Fruit fly (Drosophila melanogaster) whole organism, wandering third instar larva: ENCODE data around the gene fbp.

Source experiments
- Dif ChIP-seq: fragments of 200-275, 200-300 bp; sonication (Bioruptor generic); optimal IDR thresholded peaks from 2 replicates; lab custom pipeline; 2018; ENCODE audit warnings: missing biosample characterization, missing genetic modification characterization; ENCODE audit not compliant: partially characterized antibody
- Hr83 ChIP-seq: fragments of 200-300 bp; sonication (Bioruptor generic); optimal IDR thresholded peaks from 2 replicates; lab custom pipeline; 2016; ENCODE audit warnings: missing biosample characterization, mild to moderate bottlenecking, missing genetic modification characterization, moderate library complexity; ENCODE audit not compliant: poor library complexity, severe bottlenecking
- Jra ChIP-seq: sonication (Bioruptor generic); optimal IDR thresholded peaks from 2 replicates; lab custom pipeline; 2016; ENCODE audit warnings: missing biosample characterization, missing genetic modification characterization
- Vsx2 ChIP-seq: fragments of 200-300, 225-300 bp; sonication (Bioruptor generic); optimal IDR thresholded peaks from 2 replicates; lab custom pipeline; 2018; ENCODE audit warnings: missing biosample characterization, missing genetic modification characterization; ENCODE audit not compliant: partially characterized antibody
- br ChIP-seq: fragments of 200-800 bp; sonication (Bioruptor generic); optimal IDR thresholded peaks from 2 replicates; lab custom pipeline; 2016; ENCODE audit warnings: missing biosample characterization, missing genetic modification characterization
- dmrt93B ChIP-seq: fragments of 200-800 bp; sonication (Bioruptor generic); optimal IDR thresholded peaks from 2 replicates; lab custom pipeline; 2018; ENCODE audit warnings: missing biosample characterization, mild to moderate bottlenecking, missing genetic modification characterization
- ey ChIP-seq: fragments of 200-800 bp; sonication (Bioruptor generic); optimal IDR thresholded peaks from 2 replicates; lab custom pipeline; 2016; ENCODE audit warnings: missing biosample characterization, missing genetic modification characterization
- foxo ChIP-seq, 2 experiments: fragments of 200-800 bp; sonication (Bioruptor generic); optimal IDR thresholded peaks; 2 replicates in 1 of 2; 3 replicates in 1 of 2; lab custom pipeline; 2016 to 2017; ENCODE audit warnings: missing biosample characterization in 2 of 2, missing genetic modification characterization in 2 of 2
- psq ChIP-seq: fragments of 200-800 bp; sonication (Bioruptor generic); optimal IDR thresholded peaks from 3 replicates; lab custom pipeline; 2017; ENCODE audit warnings: missing biosample characterization, mild to moderate bottlenecking, missing genetic modification characterization, moderate library complexity

DNA sequence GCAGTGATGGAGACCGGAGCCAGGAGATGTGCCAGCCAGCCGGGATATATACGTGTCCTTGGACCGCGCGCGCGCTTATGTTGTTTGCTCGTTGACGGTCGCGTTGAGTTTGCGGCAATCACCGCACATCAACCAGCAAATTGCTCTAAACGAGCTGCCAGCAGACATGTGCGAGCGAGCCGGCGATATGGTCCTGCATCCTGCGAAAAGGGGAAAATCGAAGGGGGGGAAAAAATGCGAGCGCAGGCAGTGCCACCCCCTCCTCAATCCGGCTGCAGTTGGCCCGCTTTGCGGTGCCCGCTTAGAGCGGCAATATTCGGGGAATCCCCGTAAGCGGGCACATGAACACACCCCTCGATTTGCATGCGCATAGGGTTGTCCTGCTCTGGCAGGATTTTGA, 5.0 kb upstream of the fbp start, which contains the start of gene bsh:
- no peak for TF ChIP-seq dmrt93B (GFP tag; lab: Kevin White, UChicago)
- TF ChIP-seq psq (GFP tag; lab: Kevin White, UChicago) = no peak
- TF ChIP-seq br = no peak
- TF ChIP-seq foxo (GFP tag; optimal IDR thresholded peaks at IDR 0.05; lab: Kevin White, UChicago) = no peak
- TF ChIP-seq Dif = no peak
- TF ChIP-seq ey (GFP tag; lab: Kevin White, UChicago) = no peak
- no peak for TF ChIP-seq Vsx2 (GFP tag; lab: Kevin White, UChicago)
- no peak for TF ChIP-seq Hr83 (GFP tag; lab: Kevin White, UChicago)
- no peak for TF ChIP-seq Jra
